Worm (Caenorhabditis elegans) whole organism, midembryonic: ENCODE data around the gene pix-1.

Experiments used
- T22C8.4 ChIP-seq: fragments of 200-800 bp; sonication (Bioruptor generic); IDR thresholded peaks from 2 replicates; pipeline ENCODE4 v1.3.6; 2022; ENCODE audit warnings: missing genetic modification characterization, missing compliant biosample characterization
- flt-1 ChIP-seq: fragments of 200-800 bp; sonication (Bioruptor generic); IDR thresholded peaks from 2 replicates; pipeline ENCODE4 v1.3.6; 2022; ENCODE audit warnings: missing genetic modification characterization, missing compliant biosample characterization
- klf-2 ChIP-seq: fragments of 200-800 bp; sonication (Bioruptor generic); conservative IDR thresholded peaks from 2 replicates; pipeline ENCODE4 v1.3.6; 2022; ENCODE audit warnings: missing genetic modification reagents, missing genetic modification characterization, missing compliant biosample characterization
- med-1 ChIP-seq: sonication (generic microtip); optimal IDR thresholded peaks from 2 replicates; lab custom pipeline; 2017; ENCODE audit warnings: missing genetic modification characterization, mild to moderate bottlenecking, missing compliant biosample characterization, antibody characterized with exemption, missing genetic modification reagents; ENCODE audit not compliant: insufficient read depth
- tab-1 ChIP-seq: fragments of 200-800 bp; sonication (Bioruptor generic); IDR thresholded peaks from 2 replicates; pipeline ENCODE4 v1.3.6; 2022; ENCODE audit warnings: missing genetic modification characterization, missing compliant biosample characterization
- ztf-23 ChIP-seq: fragments of 200-800 bp; sonication (Bioruptor generic); IDR thresholded peaks from 2 replicates; pipeline ENCODE4 v1.3.6; 2022; ENCODE audit warnings: missing genetic modification reagents, missing genetic modification characterization, missing compliant biosample characterization
- ztf-29 ChIP-seq: fragments of 200-800 bp; sonication (Bioruptor generic); IDR thresholded peaks from 2 replicates; pipeline ENCODE4 v1.3.6; 2022; ENCODE audit warnings: missing genetic modification reagents, missing genetic modification characterization, missing compliant biosample characterization

DNA sequence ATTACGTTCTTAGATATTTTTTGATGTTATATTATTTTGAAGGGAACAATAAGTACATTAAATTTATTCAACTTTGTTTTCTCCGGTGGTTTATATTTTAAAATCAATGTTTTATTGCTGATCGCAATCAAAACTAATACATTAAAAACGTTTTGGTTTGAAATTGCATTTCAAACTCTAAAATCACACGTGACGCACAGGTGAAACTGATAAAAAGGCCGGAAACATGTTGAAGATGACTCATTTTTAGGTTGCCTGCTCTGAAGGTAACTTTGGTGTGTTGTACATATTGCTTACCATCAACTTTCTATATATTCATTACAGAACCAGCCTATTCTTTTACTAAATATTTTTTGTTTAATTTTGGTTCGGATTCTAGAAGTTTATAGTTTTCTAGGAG lies 41.4 kb upstream of the pix-1 start:
- no peak for TF ChIP-seq med-1
- no peak for TF ChIP-seq flt-1 (GFP tag; lab: Robert Waterston, UW)
- no peak for TF ChIP-seq ztf-23 (GFP tag; lab: Robert Waterston, UW)
- no peak for TF ChIP-seq T22C8.4 (GFP tag; lab: Robert Waterston, UW)
- TF ChIP-seq tab-1 (GFP tag; lab: Robert Waterston, UW) = no peak
- TF ChIP-seq ztf-29 (GFP tag; lab: Robert Waterston, UW) = no peak
- TF ChIP-seq klf-2 (GFP tag; lab: Robert Waterston, UW) = no peak
